Fruit fly (Drosophila melanogaster) whole organism, embryonic: Measurements from ENCODE around the gene Torsin.
A peak's percentile ranks its signal among the peaks of the same experiment; 100 is the strongest.

Experiments
- B-H1 ChIP-seq: fragments of 200-800 bp; sonication (Bioruptor generic); IDR thresholded peaks from 3 replicates; pipeline ENCODE4 v1.3.6; 2022; ENCODE audit warnings: missing biosample characterization, missing genetic modification characterization
- Blimp-1 ChIP-seq: fragments of 200-800 bp; sonication (Bioruptor generic); optimal IDR thresholded peaks from 3 replicates; lab custom pipeline; 2018; ENCODE audit warnings: missing biosample characterization, missing genetic modification characterization, mild to moderate bottlenecking, moderate library complexity, missing genetic modification reagents
- CG1024 ChIP-seq: fragments of 200-800 bp; sonication (Bioruptor generic); IDR thresholded peaks from 2 replicates; pipeline ENCODE4 v1.3.6; 2022; ENCODE audit warnings: missing biosample characterization, missing genetic modification characterization
- CG10366 ChIP-seq: fragments of 200-800 bp; sonication (Bioruptor generic); IDR thresholded peaks from 2 replicates; pipeline ENCODE4 v1.3.6; 2022; ENCODE audit warnings: missing biosample characterization, missing genetic modification characterization
- CG11456 ChIP-seq: fragments of 200-800 bp; sonication (Bioruptor generic); IDR thresholded peaks from 3 replicates; pipeline ENCODE4 v1.3.6; 2022; ENCODE audit warnings: missing biosample characterization, missing genetic modification characterization
- CG13624 ChIP-seq: fragments of 200-800 bp; sonication (Bioruptor generic); optimal IDR thresholded peaks from 2 replicates; lab custom pipeline; 2016; ENCODE audit warnings: missing biosample characterization, missing genetic modification characterization
- CG14441 ChIP-seq: fragments of 200-800 bp; sonication (Bioruptor generic); IDR thresholded peaks from 2 replicates; pipeline ENCODE4 v1.3.6; 2022; ENCODE audit warnings: missing biosample characterization, missing genetic modification characterization
- CG15696 ChIP-seq: fragments of 200-800 bp; sonication (Bioruptor generic); optimal IDR thresholded peaks from 2 replicates; lab custom pipeline; 2019; ENCODE audit warnings: missing biosample characterization, mild to moderate bottlenecking, missing genetic modification characterization, moderate library complexity
- CG17328 ChIP-seq: fragments of 200-800 bp; sonication (Bioruptor generic); IDR thresholded peaks from 2 replicates; pipeline ENCODE4 v1.3.6; 2022; ENCODE audit warnings: missing biosample characterization, missing genetic modification characterization
- CG31365 ChIP-seq: fragments of 200-800 bp; sonication (Bioruptor generic); optimal IDR thresholded peaks from 2 replicates; lab custom pipeline; 2018; ENCODE audit warnings: missing biosample characterization, mild to moderate bottlenecking, missing genetic modification characterization
- CG34224 ChIP-seq: fragments of 200-800 bp; sonication (Bioruptor generic); IDR thresholded peaks from 3 replicates; pipeline ENCODE4 v1.3.6; 2022; ENCODE audit warnings: missing biosample characterization, missing genetic modification characterization; ENCODE audit not compliant: partially characterized antibody
- CG4328 ChIP-seq: fragments of 200-800 bp; sonication (Bioruptor generic); optimal IDR thresholded peaks from 3 replicates; lab custom pipeline; 2017; ENCODE audit warnings: missing biosample characterization, missing genetic modification reagents, missing genetic modification characterization
- CG4820 ChIP-seq: fragments of 200-800 bp; sonication (Bioruptor generic); optimal IDR thresholded peaks from 3 replicates; lab custom pipeline; 2016; ENCODE audit warnings: missing biosample characterization, missing genetic modification characterization
- CG6689 ChIP-seq: fragments of 200-800 bp; sonication (Bioruptor generic); IDR thresholded peaks from 2 replicates; pipeline ENCODE4 v1.3.6; 2022; ENCODE audit warnings: missing biosample characterization, missing genetic modification characterization
- CG6813 ChIP-seq: fragments of 200-800 bp; sonication (Bioruptor generic); optimal IDR thresholded peaks from 2 replicates; lab custom pipeline; 2017; ENCODE audit warnings: missing biosample characterization, missing genetic modification characterization, mild to moderate bottlenecking, moderate library complexity, missing genetic modification reagents
- CG8290 ChIP-seq, 3 experiments: fragments of 200-800 bp; sonication (Bioruptor generic); optimal IDR thresholded peaks; 2 replicates each; lab custom pipeline; 2016 to 2019; ENCODE audit warnings: missing biosample characterization in 3 of 3, missing genetic modification characterization in 3 of 3, mild to moderate bottlenecking in 2 of 3, moderate library complexity in 1 of 3
- Chrac-16 ChIP-seq: fragments of 200-800 bp; sonication (Bioruptor generic); optimal IDR thresholded peaks from 3 replicates; lab custom pipeline; 2016; ENCODE audit warnings: missing biosample characterization, missing genetic modification characterization
- Gug ChIP-seq: fragments of 200-800 bp; sonication (Bioruptor generic); IDR thresholded peaks from 4 replicates; pipeline ENCODE4 v1.3.6; 2022; ENCODE audit warnings: missing biosample characterization, missing genetic modification characterization
- HmgD ChIP-seq: fragments of 200-800 bp; sonication (Bioruptor generic); optimal IDR thresholded peaks from 3 replicates; lab custom pipeline; 2016; ENCODE audit warnings: missing biosample characterization, missing genetic modification characterization
- HmgZ ChIP-seq: fragments of 200-800 bp; sonication (Bioruptor generic); optimal IDR thresholded peaks from 2 replicates; lab custom pipeline; 2018; ENCODE audit warnings: missing biosample characterization, mild to moderate bottlenecking, missing genetic modification characterization
- Hr51 ChIP-seq, 2 experiments: fragments of 200-800 bp; sonication (Bioruptor generic); optimal IDR thresholded peaks; 2 replicates in 1 of 2; 3 replicates in 1 of 2; lab custom pipeline; 2016 to 2018; ENCODE audit warnings: missing biosample characterization in 2 of 2, missing genetic modification characterization in 2 of 2, mild to moderate bottlenecking in 1 of 2, moderate library complexity in 1 of 2
- Lhr ChIP-seq: fragments of 200-800 bp; sonication (Bioruptor generic); optimal IDR thresholded peaks from 3 replicates; lab custom pipeline; 2017; ENCODE audit warnings: mild to moderate bottlenecking, missing biosample characterization, missing genetic modification reagents, missing genetic modification characterization
- MTF-1 ChIP-seq: fragments of 200-800 bp; sonication (Bioruptor generic); optimal IDR thresholded peaks from 2 replicates; lab custom pipeline; 2018; ENCODE audit warnings: missing biosample characterization, mild to moderate bottlenecking, missing genetic modification characterization, borderline replicate concordance
- Mes4 ChIP-seq: fragments of 200-800 bp; sonication (Bioruptor generic); optimal IDR thresholded peaks from 2 replicates; lab custom pipeline; 2016; ENCODE audit warnings: missing biosample characterization, missing genetic modification characterization
- Neu2 ChIP-seq: fragments of 200-800 bp; sonication (Bioruptor generic); optimal IDR thresholded peaks from 3 replicates; lab custom pipeline; 2016; ENCODE audit warnings: missing biosample characterization, missing genetic modification characterization, borderline replicate concordance
- Nf-YB ChIP-seq: fragments of 200-800 bp; sonication (Bioruptor generic); optimal IDR thresholded peaks from 3 replicates; lab custom pipeline; 2019; ENCODE audit warnings: missing biosample characterization, mild to moderate bottlenecking, missing genetic modification characterization, moderate library complexity
- NfI ChIP-seq: fragments of 200-800 bp; sonication (Bioruptor generic); optimal IDR thresholded peaks from 3 replicates; lab custom pipeline; 2018; ENCODE audit warnings: missing biosample characterization, mild to moderate bottlenecking, missing genetic modification characterization, moderate library complexity
- Scr ChIP-seq: fragments of 200-800 bp; sonication (Bioruptor generic); IDR thresholded peaks from 2 replicates; pipeline ENCODE4 v1.3.6; 2022; ENCODE audit warnings: missing biosample characterization, missing genetic modification characterization; ENCODE audit not compliant: partially characterized antibody
- Taf1 ChIP-seq: fragments of 200-800 bp; sonication (Bioruptor generic); IDR thresholded peaks from 2 replicates; pipeline ENCODE4 v1.3.6; 2022; ENCODE audit warnings: missing biosample characterization, missing genetic modification characterization
- Xbp1 ChIP-seq: fragments of 200-800 bp; sonication (Bioruptor generic); optimal IDR thresholded peaks from 3 replicates; lab custom pipeline; 2016; ENCODE audit warnings: missing biosample characterization, mild to moderate bottlenecking, missing genetic modification characterization
- al ChIP-seq: fragments of 200-800 bp; sonication (Bioruptor generic); IDR thresholded peaks from 2 replicates; pipeline ENCODE4 v1.3.6; 2022; ENCODE audit warnings: missing biosample characterization, missing genetic modification characterization
- amos ChIP-seq: fragments of 200-800 bp; sonication (Bioruptor generic); IDR thresholded peaks from 2 replicates; pipeline ENCODE4 v1.3.6; 2022; ENCODE audit warnings: missing biosample characterization, missing genetic modification characterization; ENCODE audit not compliant: partially characterized antibody
- ap ChIP-seq: fragments of 200-800 bp; sonication (Bioruptor generic); IDR thresholded peaks from 2 replicates; pipeline ENCODE4 v1.3.6; 2022; ENCODE audit warnings: missing biosample characterization, missing genetic modification characterization
- btn ChIP-seq: fragments of 200-800 bp; sonication (Bioruptor generic); optimal IDR thresholded peaks from 2 replicates; lab custom pipeline; 2016; ENCODE audit warnings: missing biosample characterization, missing genetic modification characterization
- chm ChIP-seq: fragments of 200-800 bp; sonication (Bioruptor generic); IDR thresholded peaks from 2 replicates; pipeline ENCODE4 v1.3.6; 2022; ENCODE audit warnings: missing biosample characterization, missing genetic modification characterization
- chn ChIP-seq: fragments of 200-800 bp; sonication (Bioruptor generic); optimal IDR thresholded peaks from 2 replicates; lab custom pipeline; 2016; ENCODE audit warnings: missing biosample characterization, missing genetic modification characterization
- danr ChIP-seq: fragments of 200-800 bp; sonication (Bioruptor generic); IDR thresholded peaks from 2 replicates; pipeline ENCODE4 v1.3.6; 2022; ENCODE audit warnings: missing biosample characterization, missing genetic modification characterization
- esg ChIP-seq: fragments of 200-800 bp; sonication (Bioruptor generic); conservative IDR thresholded peaks from 2 replicates; pipeline ENCODE4 v1.3.6; 2022; ENCODE audit warnings: missing biosample characterization, missing genetic modification characterization
- ftz-f1 ChIP-seq: fragments of 200-800 bp; sonication (Bioruptor generic); optimal IDR thresholded peaks from 2 replicates; lab custom pipeline; 2016; ENCODE audit warnings: missing biosample characterization, missing genetic modification characterization
- gce ChIP-seq: fragments of 200-800 bp; sonication (Bioruptor generic); IDR thresholded peaks from 3 replicates; pipeline ENCODE4 v1.3.6; 2022; ENCODE audit warnings: missing biosample characterization, missing genetic modification characterization
- grau ChIP-seq: fragments of 200-800 bp; optimal IDR thresholded peaks from 3 replicates; lab custom pipeline; 2019; ENCODE audit warnings: missing biosample characterization, mild to moderate bottlenecking, missing genetic modification characterization, moderate library complexity
- mld ChIP-seq: fragments of 200-800 bp; sonication (Bioruptor generic); IDR thresholded peaks from 3 replicates; pipeline ENCODE4 v1.3.6; 2022; ENCODE audit warnings: missing biosample characterization, missing genetic modification characterization; ENCODE audit not compliant: partially characterized antibody
- p53 ChIP-seq: fragments of 200-800 bp; sonication (Bioruptor generic); optimal IDR thresholded peaks from 2 replicates; lab custom pipeline; 2016; ENCODE audit warnings: missing biosample characterization, missing genetic modification characterization
- pnt ChIP-seq: fragments of 200-800 bp; sonication (Bioruptor generic); optimal IDR thresholded peaks from 3 replicates; lab custom pipeline; 2016; ENCODE audit warnings: missing biosample characterization, missing genetic modification characterization
- pzg ChIP-seq: fragments of 200-800 bp; sonication (Bioruptor generic); optimal IDR thresholded peaks from 3 replicates; lab custom pipeline; 2018; ENCODE audit warnings: missing biosample characterization, mild to moderate bottlenecking, missing genetic modification characterization, moderate library complexity
- rib ChIP-seq: fragments of 200-800 bp; sonication (Bioruptor generic); IDR thresholded peaks from 2 replicates; pipeline ENCODE4 v1.3.6; 2022; ENCODE audit warnings: missing biosample characterization, missing genetic modification characterization
- sens-2 ChIP-seq: fragments of 200-800 bp; sonication (Bioruptor generic); IDR thresholded peaks from 2 replicates; pipeline ENCODE4 v1.3.6; 2022; ENCODE audit warnings: missing biosample characterization, missing genetic modification characterization
- sima ChIP-seq: fragments of 200-800 bp; sonication (Bioruptor generic); optimal IDR thresholded peaks from 2 replicates; lab custom pipeline; 2016; ENCODE audit warnings: missing biosample characterization, missing genetic modification characterization
- slp2 ChIP-seq: fragments of 200-800 bp; sonication (Bioruptor generic); optimal IDR thresholded peaks from 2 replicates; lab custom pipeline; 2016; ENCODE audit warnings: missing biosample characterization, missing genetic modification characterization
- zfh2 ChIP-seq: fragments of 200-800 bp; sonication (Bioruptor generic); optimal IDR thresholded peaks from 2 replicates; lab custom pipeline; 2016; ENCODE audit warnings: missing biosample characterization, missing genetic modification characterization

Torsin gene

DNA sequence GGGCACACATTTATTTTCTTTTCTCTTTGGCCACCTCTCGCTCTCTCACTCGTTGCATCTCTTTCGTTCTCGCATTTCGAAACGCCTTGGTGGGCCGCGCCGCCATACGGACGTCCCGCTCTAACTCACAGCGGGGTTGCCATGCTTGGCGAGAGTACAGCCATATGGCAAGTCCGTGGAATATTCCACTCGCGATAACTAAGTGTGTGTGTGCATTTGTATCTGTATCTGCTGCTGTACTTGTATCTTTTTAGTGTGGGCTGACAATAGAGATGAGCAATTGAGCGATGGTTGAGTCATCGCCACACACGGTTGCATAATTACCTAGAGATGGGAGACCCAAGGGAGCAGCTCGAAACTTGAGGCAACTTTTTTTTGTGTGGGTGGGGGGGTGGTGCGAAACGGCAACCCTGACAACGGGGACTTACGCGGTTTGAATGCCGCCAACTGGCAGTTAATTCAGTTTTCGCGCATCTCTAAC lies 34.7 kb upstream of the Torsin start (continued):
- peak; percentile 79 for TF ChIP-seq Nf-YB (GFP tag; lab: Kevin White, UChicago)
- peak; percentile 86 for TF ChIP-seq rib
- TF ChIP-seq p53 (GFP tag; lab: Kevin White, UChicago): peak; percentile 72
- peak; percentile 77 for TF ChIP-seq Taf1 (GFP tag; lab: Robert Waterston, UW)
- TF ChIP-seq Blimp-1 (GFP tag; lab: Kevin White, UChicago): peak; percentile 50
- peak; percentile 73 for TF ChIP-seq pnt (GFP tag; lab: Kevin White, UChicago)
- peak; percentile 92 for TF ChIP-seq CG14441
- TF ChIP-seq pzg (GFP tag; lab: Kevin White, UChicago): peak; percentile 94
- peak; percentile 68 for TF ChIP-seq CG4820 (GFP tag; lab: Kevin White, UChicago)
- peak; percentile 77 for TF ChIP-seq danr (GFP tag; lab: Robert Waterston, UW)
- no peak for TF ChIP-seq Neu2 (GFP tag; lab: Kevin White, UChicago)
- peak; percentile 88 for TF ChIP-seq HmgZ (tag; lab: Kevin White, UChicago)
- peak; percentile 62; the same call in 1 of the 3 replicates for TF ChIP-seq gce
- TF ChIP-seq Chrac-16 (GFP tag; lab: Kevin White, UChicago): peak; percentile 80
- peak; percentile 67 for TF ChIP-seq CG1024 (GFP tag; lab: Robert Waterston, UW)
- TF ChIP-seq mld: peak; percentile 73; the same call in 1 of the 3 replicates
- peak; percentile 46 for TF ChIP-seq Mes4 (GFP tag; lab: Kevin White, UChicago)
- peak; percentile 10 for TF ChIP-seq CG31365 (tag; lab: Kevin White, UChicago)
- peak; percentile 85 for TF ChIP-seq NfI (GFP tag; lab: Kevin White, UChicago)
- TF ChIP-seq Hr51 (GFP tag; optimal IDR thresholded peaks at IDR 0.05; lab: Kevin White, UChicago): peak; percentile 81 to 83
- TF ChIP-seq CG34224: peak; percentile 74; the same call in 2 of the 3 replicates
- TF ChIP-seq zfh2: peak; percentile 92
- peak; percentile 75 for TF ChIP-seq B-H1 (GFP tag; lab: Robert Waterston, UW)
- peak; percentile 86 for TF ChIP-seq CG6689 (GFP tag; lab: Robert Waterston, UW)
- peak; percentile 86 for TF ChIP-seq Scr (GFP tag; lab: Robert Waterston, UW)
- peak; percentile 93 for TF ChIP-seq Gug (GFP tag; lab: Robert Waterston, UW)
- TF ChIP-seq Lhr: peak; percentile 76
- peak; percentile 56 for TF ChIP-seq CG6813
- TF ChIP-seq chn: peak; percentile 85
- TF ChIP-seq btn: peak; percentile 47
- TF ChIP-seq amos: peak; percentile 85
- peak; percentile 78 for TF ChIP-seq CG4328 (GFP tag; lab: Kevin White, UChicago)
- peak; percentile 76 for TF ChIP-seq CG8290 (GFP tag; optimal IDR thresholded peaks at IDR 0.05; lab: Kevin White, UChicago)
- TF ChIP-seq CG8290 (tag; optimal IDR thresholded peaks at IDR 0.05; lab: Kevin White, UChicago): peak; percentile 8 to 97
- TF ChIP-seq slp2 (GFP tag; lab: Kevin White, UChicago): peak; percentile 75
- peak; percentile 87 for TF ChIP-seq ftz-f1 (GFP tag; lab: Kevin White, UChicago)
- peak; percentile 83 for TF ChIP-seq CG17328 (GFP tag; lab: Robert Waterston, UW)
- TF ChIP-seq HmgD: peak; percentile 92
- TF ChIP-seq Xbp1 (GFP tag; lab: Kevin White, UChicago): peak; percentile 86
- TF ChIP-seq CG15696: peak; percentile 61
- no peak for TF ChIP-seq sima
- TF ChIP-seq MTF-1 (GFP tag; lab: Kevin White, UChicago): peak; percentile 54
- peak; percentile 87 for TF ChIP-seq CG13624
- peak; percentile 86 for TF ChIP-seq esg (GFP tag; lab: Robert Waterston, UW)
- peak; percentile 87 for TF ChIP-seq CG10366 (GFP tag; lab: Robert Waterston, UW)
- peak; percentile 80 for TF ChIP-seq grau (tag; lab: Kevin White, UChicago)
- TF ChIP-seq ap (GFP tag; lab: Robert Waterston, UW): peak; percentile 78
- TF ChIP-seq sens-2 (GFP tag; lab: Robert Waterston, UW): peak; percentile 88
- peak; percentile 85 for TF ChIP-seq chm (GFP tag; lab: Robert Waterston, UW)
- TF ChIP-seq al (GFP tag; lab: Robert Waterston, UW): peak; percentile 87
- peak; percentile 93 for TF ChIP-seq CG11456 (GFP tag; lab: Robert Waterston, UW)
